Fruit fly (Drosophila melanogaster): ENCODE data around the gene CG8119.

The CG8119 gene

dm6 chrX:15616018-15616417 lies 46.4 kb upstream of the CG8119 start:
- TF ChIP-seq Myc (optimal IDR thresholded peaks at IDR 0.05) = peak; percentile 1
- no peak for TF ChIP-seq Hr78 (GFP tag; optimal IDR thresholded peaks at IDR 0.05)

DNA sequence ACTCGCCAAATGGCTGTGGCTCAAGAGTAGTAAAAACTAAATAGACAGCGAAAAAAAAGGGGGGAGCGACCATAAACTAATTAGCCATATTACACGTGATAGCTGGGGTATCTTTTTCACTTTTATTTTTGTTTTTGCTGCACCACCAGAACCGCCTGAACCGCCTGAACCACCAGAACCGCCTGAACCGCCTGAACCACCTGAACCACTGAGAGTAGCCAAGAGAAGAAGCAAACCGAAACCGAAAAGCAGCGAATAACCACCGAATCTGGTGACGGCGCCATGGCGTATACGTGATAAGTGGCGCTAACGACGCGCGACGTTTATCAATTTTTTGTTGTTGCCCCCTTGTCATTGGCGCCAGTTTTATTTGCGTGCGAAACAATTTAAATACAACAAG lies 45.9 kb upstream of the CG8119 start:
- no peak for TF ChIP-seq lola (GFP tag; optimal IDR thresholded peaks at IDR 0.05)
- TF ChIP-seq N (GFP tag; optimal IDR thresholded peaks at IDR 0.05) = no peak
- TF ChIP-seq Hnf4 (GFP tag; optimal IDR thresholded peaks at IDR 0.05) = no peak
- no peak for TF ChIP-seq fru (GFP tag; optimal IDR thresholded peaks at IDR 0.05)
- no peak for TF ChIP-seq CG9705 (GFP tag; optimal IDR thresholded peaks at IDR 0.05)
- TF ChIP-seq CrebA (GFP tag; optimal IDR thresholded peaks at IDR 0.05; ENCODE audit: borderline replicate concordance) = no peak
- TF ChIP-seq dmrt93B (GFP tag; optimal IDR thresholded peaks at IDR 0.05) = no peak
- TF ChIP-seq br (GFP tag; optimal IDR thresholded peaks at IDR 0.05) = no peak
- no peak for TF ChIP-seq pan (optimal IDR thresholded peaks at IDR 0.05)
- no peak for TF ChIP-seq jim (GFP tag; optimal IDR thresholded peaks at IDR 0.05)
- no peak for TF ChIP-seq Hr83 (GFP tag; optimal IDR thresholded peaks at IDR 0.05; ENCODE audit: poor library complexity, severe bottlenecking)
- no peak for TF ChIP-seq Jra (GFP tag; optimal IDR thresholded peaks at IDR 0.05)
- TF ChIP-seq Abd-B (GFP tag; optimal IDR thresholded peaks at IDR 0.05) = no peak
- no peak for TF ChIP-seq Dfd (GFP tag; optimal IDR thresholded peaks at IDR 0.05)
- TF ChIP-seq brk (GFP tag; optimal IDR thresholded peaks at IDR 0.05) = no peak
- TF ChIP-seq Hr78 (GFP tag; optimal IDR thresholded peaks at IDR 0.05) = no peak
- no peak for TF ChIP-seq Mio (GFP tag; optimal IDR thresholded peaks at IDR 0.05)

dm6 chrX:15617916-15618315 lies 44.5 kb upstream of the CG8119 start:
- TF ChIP-seq CrebA (GFP tag; optimal IDR thresholded peaks at IDR 0.05; ENCODE audit: borderline replicate concordance) = no peak
- TF ChIP-seq Rel (GFP tag; optimal IDR thresholded peaks at IDR 0.05) = no peak
- no peak for TF ChIP-seq Rel (tag; optimal IDR thresholded peaks at IDR 0.05)
- no peak for TF ChIP-seq br (GFP tag; optimal IDR thresholded peaks at IDR 0.05)
- TF ChIP-seq psq (GFP tag; optimal IDR thresholded peaks at IDR 0.05) = peak; percentile 24
- no peak for TF ChIP-seq usp (GFP tag; optimal IDR thresholded peaks at IDR 0.05)
- no peak for TF ChIP-seq Hr83 (GFP tag; optimal IDR thresholded peaks at IDR 0.05; ENCODE audit: poor library complexity, severe bottlenecking)
- no peak for TF ChIP-seq tai (GFP tag; optimal IDR thresholded peaks at IDR 0.05)
- TF ChIP-seq foxo (GFP tag; optimal IDR thresholded peaks at IDR 0.05) = peak in 1 of 2 experiments; percentile 37
- no peak for TF ChIP-seq woc (GFP tag; optimal IDR thresholded peaks at IDR 0.05)
- TF ChIP-seq Vsx2 (GFP tag; optimal IDR thresholded peaks at IDR 0.05; ENCODE audit: partially characterized antibody) = no peak
- TF ChIP-seq pan (optimal IDR thresholded peaks at IDR 0.05) = no peak
- TF ChIP-seq h (GFP tag; optimal IDR thresholded peaks at IDR 0.05) = peak; percentile 25
- no peak for TF ChIP-seq CG32264 (GFP tag; optimal IDR thresholded peaks at IDR 0.05)
- TF ChIP-seq GATAd (GFP tag; optimal IDR thresholded peaks at IDR 0.05) = no peak
- no peak for TF ChIP-seq Myc (optimal IDR thresholded peaks at IDR 0.05)
- TF ChIP-seq brk (GFP tag; optimal IDR thresholded peaks at IDR 0.05) = no peak
- no peak for TF ChIP-seq CG9705 (GFP tag; optimal IDR thresholded peaks at IDR 0.05)
- TF ChIP-seq Dif (GFP tag; optimal IDR thresholded peaks at IDR 0.05; ENCODE audit: partially characterized antibody) = no peak
- TF ChIP-seq dsf (GFP tag; optimal IDR thresholded peaks at IDR 0.05; ENCODE audit: borderline replicate concordance) = no peak
- no peak for TF ChIP-seq sv (GFP tag; optimal IDR thresholded peaks at IDR 0.05)
- peak; percentile 14 for TF ChIP-seq OdsH (GFP tag; optimal IDR thresholded peaks at IDR 0.05)
- TF ChIP-seq Mio (GFP tag; optimal IDR thresholded peaks at IDR 0.05) = no peak
- TF ChIP-seq Hnf4 (GFP tag; optimal IDR thresholded peaks at IDR 0.05) = peak; percentile 9
- TF ChIP-seq rgr (GFP tag; optimal IDR thresholded peaks at IDR 0.05) = peak; percentile 60
- no peak for TF ChIP-seq Dfd (GFP tag; optimal IDR thresholded peaks at IDR 0.05)
- peak; percentile 19 for TF ChIP-seq Sp1 (GFP tag; optimal IDR thresholded peaks at IDR 0.05)
- TF ChIP-seq HLH106 (tag; optimal IDR thresholded peaks at IDR 0.05) = peak; percentile 42
- no peak for TF ChIP-seq lola (GFP tag; optimal IDR thresholded peaks at IDR 0.05)

- peak; percentile 39 for TF ChIP-seq OdsH (GFP tag; optimal IDR thresholded peaks at IDR 0.05)
- peak; percentile 12 for TF ChIP-seq Sp1 (GFP tag; optimal IDR thresholded peaks at IDR 0.05)
- TF ChIP-seq Jra (GFP tag; optimal IDR thresholded peaks at IDR 0.05) = no peak
- TF ChIP-seq Dfd (GFP tag; optimal IDR thresholded peaks at IDR 0.05) = no peak
- no peak for TF ChIP-seq CG9705 (GFP tag; optimal IDR thresholded peaks at IDR 0.05)
- TF ChIP-seq foxo (GFP tag; optimal IDR thresholded peaks at IDR 0.05) = peak in 1 of 2 experiments; percentile 53
- no peak for TF ChIP-seq Abd-B (GFP tag; optimal IDR thresholded peaks at IDR 0.05)
- TF ChIP-seq GATAd (GFP tag; optimal IDR thresholded peaks at IDR 0.05) = no peak
- TF ChIP-seq rgr (GFP tag; optimal IDR thresholded peaks at IDR 0.05) = peak; percentile 25
- peak; percentile 39 for TF ChIP-seq h (GFP tag; optimal IDR thresholded peaks at IDR 0.05)
- peak; percentile 23 for TF ChIP-seq dmrt93B (GFP tag; optimal IDR thresholded peaks at IDR 0.05)
- peak; percentile 44 for TF ChIP-seq ey (GFP tag; optimal IDR thresholded peaks at IDR 0.05)
- TF ChIP-seq Rel (GFP tag; optimal IDR thresholded peaks at IDR 0.05) = no peak
- no peak for TF ChIP-seq Rel (tag; optimal IDR thresholded peaks at IDR 0.05)
- TF ChIP-seq fru (GFP tag; optimal IDR thresholded peaks at IDR 0.05) = peak; percentile 0
- TF ChIP-seq HLH106 (tag; optimal IDR thresholded peaks at IDR 0.05) = peak; percentile 26
- no peak for TF ChIP-seq N (GFP tag; optimal IDR thresholded peaks at IDR 0.05)
- peak; percentile 5 for TF ChIP-seq sv (GFP tag; optimal IDR thresholded peaks at IDR 0.05)
Measured at dm6 chrX:15618953-15619630, 43.3 kb upstream of the CG8119 start.
